Fruit fly (Drosophila melanogaster): ENCODE measurements around the gene Acox3.

Acox3 gene

dm6 chr2L:6481310-6481738, 33.1 kb upstream of the Acox3 start (continued):
- no peak for TF ChIP-seq sr (GFP tag; IDR thresholded peaks at IDR 0.05)
- TF ChIP-seq CG5245 (GFP tag; optimal IDR thresholded peaks at IDR 0.05): no peak
- TF ChIP-seq yki (optimal IDR thresholded peaks at IDR 0.05): no peak
- no peak for TF ChIP-seq Neu2 (GFP tag; optimal IDR thresholded peaks at IDR 0.05; ENCODE audit: borderline replicate concordance)
- no peak for TF ChIP-seq CG17612 (GFP tag; IDR thresholded peaks at IDR 0.05)
- peak; percentile 10 for TF ChIP-seq CG6254 (GFP tag; optimal IDR thresholded peaks at IDR 0.05)
- TF ChIP-seq CG10462 (GFP tag; optimal IDR thresholded peaks at IDR 0.05): no peak
- TF ChIP-seq mirr (GFP tag; optimal IDR thresholded peaks at IDR 0.05): no peak
- TF ChIP-seq luna (GFP tag; optimal IDR thresholded peaks at IDR 0.05): no peak
- no peak for TF ChIP-seq CG9876 (GFP tag; optimal IDR thresholded peaks at IDR 0.05)
- no peak for TF ChIP-seq lov (optimal IDR thresholded peaks at IDR 0.05)
- 0 out of 3 replicates have a peak, but pooled peaks have one; percentile 39 for TF ChIP-seq lov (GFP tag; IDR thresholded peaks at IDR 0.05)
- no peak for TF ChIP-seq Atf3 (GFP tag; optimal IDR thresholded peaks at IDR 0.05)
- TF ChIP-seq B-H2 (GFP tag; optimal IDR thresholded peaks at IDR 0.05): no peak
- TF ChIP-seq tx (GFP tag; optimal IDR thresholded peaks at IDR 0.05): no peak
- peak; percentile 52 for TF ChIP-seq Nf-YC (tag; optimal IDR thresholded peaks at IDR 0.05)
- no peak for TF ChIP-seq Oli (tag; optimal IDR thresholded peaks at IDR 0.05)
- no peak for TF ChIP-seq ATbp (GFP tag; optimal IDR thresholded peaks at IDR 0.05)
- TF ChIP-seq phol (tag; optimal IDR thresholded peaks at IDR 0.05): no peak
- no peak for TF ChIP-seq lola (GFP tag; optimal IDR thresholded peaks at IDR 0.05)
- TF ChIP-seq bcd (GFP tag; optimal IDR thresholded peaks at IDR 0.05): no peak
- TF ChIP-seq CG11247 (GFP tag; IDR thresholded peaks at IDR 0.05): no peak
- no peak for TF ChIP-seq croc (GFP tag; conservative IDR thresholded peaks at IDR 0.05)
- TF ChIP-seq Ptx1 (GFP tag; IDR thresholded peaks at IDR 0.05): no peak
- no peak for TF ChIP-seq odd (GFP tag; optimal IDR thresholded peaks at IDR 0.05)
- TF ChIP-seq gro (GFP tag; optimal IDR thresholded peaks at IDR 0.05): no peak
- TF ChIP-seq Ravus (GFP tag; IDR thresholded peaks at IDR 0.05): no peak
- TF ChIP-seq CG11560 (tag; IDR thresholded peaks at IDR 0.05): no peak
- TF ChIP-seq CG11695 (GFP tag; IDR thresholded peaks at IDR 0.05): peak; percentile 62
- TF ChIP-seq unc-4 (GFP tag; IDR thresholded peaks at IDR 0.05; ENCODE audit: partially characterized antibody): peak; percentile 47
- peak; percentile 5 for TF ChIP-seq hkb (optimal IDR thresholded peaks at IDR 0.05)
- no peak for TF ChIP-seq hkb (GFP tag; IDR thresholded peaks at IDR 0.05)
- no peak for TF ChIP-seq lmd (GFP tag; IDR thresholded peaks at IDR 0.05)
- TF ChIP-seq lilli (GFP tag; optimal IDR thresholded peaks at IDR 0.05): no peak
- no peak for TF ChIP-seq zf30C (GFP tag; optimal IDR thresholded peaks at IDR 0.05)
- TF ChIP-seq CG8944 (GFP tag; optimal IDR thresholded peaks at IDR 0.05): no peak
- TF ChIP-seq CG15601 (tag; optimal IDR thresholded peaks at IDR 0.05): no peak
- TF ChIP-seq tll (GFP tag; optimal IDR thresholded peaks at IDR 0.05): no peak
- no peak for TF ChIP-seq CG18011 (GFP tag; optimal IDR thresholded peaks at IDR 0.05)
- no peak for TF ChIP-seq Oaz (GFP tag; IDR thresholded peaks at IDR 0.05)
- no peak for TF ChIP-seq Hey (tag; optimal IDR thresholded peaks at IDR 0.05)
- no peak for TF ChIP-seq trh (GFP tag; optimal IDR thresholded peaks at IDR 0.05)
- TF ChIP-seq Sry-δ (GFP tag; optimal IDR thresholded peaks at IDR 0.05): no peak
- no peak for TF ChIP-seq CG17802 (tag; optimal IDR thresholded peaks at IDR 0.05)
- no peak for TF ChIP-seq grau (tag; optimal IDR thresholded peaks at IDR 0.05)
- TF ChIP-seq Usf (GFP tag; optimal IDR thresholded peaks at IDR 0.05): no peak
- TF ChIP-seq CG6689 (GFP tag; IDR thresholded peaks at IDR 0.05): no peak
- TF ChIP-seq CG11093 (GFP tag; IDR thresholded peaks at IDR 0.05): no peak
- no peak for TF ChIP-seq her (GFP tag; optimal IDR thresholded peaks at IDR 0.05)
- TF ChIP-seq Rx (GFP tag; IDR thresholded peaks at IDR 0.05): no peak
- TF ChIP-seq CG12071 (GFP tag; optimal IDR thresholded peaks at IDR 0.05): no peak
- no peak for TF ChIP-seq CG17568 (GFP tag; optimal IDR thresholded peaks at IDR 0.05)
- TF ChIP-seq tap (tag; optimal IDR thresholded peaks at IDR 0.05): no peak

Measured in whole organism, embryonic.